Worm (Caenorhabditis elegans): ENCODE data around the gene ZK1058.3.

ZK1058.3 gene

DNA sequence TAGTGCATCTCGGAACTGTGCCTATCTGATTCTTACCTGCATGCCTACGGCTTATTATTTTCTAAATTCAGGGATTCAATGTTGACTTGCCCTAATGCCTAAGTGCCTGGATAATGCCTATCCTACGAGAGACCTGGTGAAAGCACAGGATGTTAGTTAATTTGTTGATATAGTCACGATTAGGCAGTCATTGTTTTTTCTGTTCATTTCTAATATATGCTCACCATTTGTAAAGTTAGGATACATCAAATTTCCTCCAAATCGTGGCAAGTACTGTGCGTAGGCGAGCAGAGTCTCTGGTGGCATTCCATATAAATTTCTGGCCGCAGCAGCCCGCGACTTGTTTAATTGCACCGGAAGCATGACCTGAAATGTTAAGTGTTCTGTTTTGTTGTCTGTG is 47.5 kb downstream of the ZK1058.3 start:
- TF ChIP-seq dao-5 (tag; optimal IDR thresholded peaks at IDR 0.05) (no peak), W03F9.2 (tag; optimal IDR thresholded peaks at IDR 0.05) (no peak), him-1 (tag; optimal IDR thresholded peaks at IDR 0.05) (no peak)

DNA sequence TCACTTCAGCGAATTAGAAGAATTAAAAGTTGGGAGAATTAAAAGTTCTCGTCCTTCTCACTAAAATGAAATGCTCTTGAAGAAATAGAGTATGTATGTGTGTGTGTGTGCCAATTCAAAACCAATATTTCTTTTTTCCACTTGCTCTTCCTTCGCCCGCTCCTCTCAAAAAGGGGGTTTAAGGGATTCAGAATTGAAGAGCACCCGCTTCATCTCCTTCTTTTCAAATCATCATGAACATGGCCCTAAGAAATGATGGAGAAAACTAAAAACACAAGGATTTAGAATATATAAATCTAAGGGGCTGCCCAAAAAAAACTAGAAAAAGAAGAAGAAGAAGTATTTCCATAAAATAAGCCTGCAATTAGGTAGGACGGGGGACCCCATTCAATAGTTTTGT is 50.5 kb downstream of the ZK1058.3 start:
- TF ChIP-seq him-1 (tag; optimal IDR thresholded peaks at IDR 0.05) (no peak), dao-5 (tag; optimal IDR thresholded peaks at IDR 0.05) (no peak), W03F9.2 (tag; optimal IDR thresholded peaks at IDR 0.05) (no peak)
